Worm (Caenorhabditis elegans) whole organism, L4/young adult: ENCODE data around the gene spdl-1.

Experiments
- W03F9.2 ChIP-seq: fragments of 150-350 bp; optimal IDR thresholded peaks from 2 replicates; lab custom pipeline; 2014; ENCODE audit warnings: missing biosample characterization, missing genetic modification characterization
- dao-5 ChIP-seq: sonication (generic microtip); optimal IDR thresholded peaks from 2 replicates; lab custom pipeline; 2016; ENCODE audit warnings: missing genotype, missing genetic modification characterization, moderate library complexity, missing compliant biosample characterization
- him-1 ChIP-seq: sonication (generic microtip); optimal IDR thresholded peaks from 2 replicates; lab custom pipeline; 2016; ENCODE audit warnings: missing genotype, missing genetic modification reagents, missing genetic modification characterization, missing compliant biosample characterization

DNA sequence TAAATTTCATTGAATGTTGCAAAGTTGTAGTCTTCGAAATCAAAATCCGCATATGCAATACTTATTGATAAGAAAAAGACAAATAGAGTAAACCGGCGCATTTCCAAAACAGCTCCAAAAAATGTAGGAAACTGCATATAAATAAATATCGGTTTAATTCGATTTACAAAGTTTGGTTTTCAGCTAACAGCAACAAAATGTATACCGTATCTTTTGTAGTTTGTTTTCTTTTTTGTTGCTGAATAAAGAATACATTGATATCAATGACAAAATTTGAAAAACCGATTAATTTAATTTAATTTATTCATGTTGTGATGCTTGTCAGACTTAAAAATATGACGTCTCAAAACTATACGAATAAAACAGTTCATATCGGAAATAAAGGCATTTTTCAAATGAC, 19.9 kb upstream of the spdl-1 start, which contains the start of gene B0228.8:
- TF ChIP-seq W03F9.2 (tag; lab: Kevin White, UChicago) (no peak), dao-5 (tag; lab: Kevin White, UChicago) (no peak), him-1 (tag; lab: Kevin White, UChicago) (no peak)
